Worm (Caenorhabditis elegans): ENCODE measurements around the gene F54C8.7.

F54C8.7 gene

ce11 chrIII:9449351-9449750 lies 4.5 kb downstream of the F54C8.7 start:
- 0 out of 2 replicates have a peak, but pooled peaks have one; percentile 13 for TF ChIP-seq pes-1 (GFP tag; IDR thresholded peaks at IDR 0.05)

- TF ChIP-seq pes-1 (GFP tag; IDR thresholded peaks at IDR 0.05), result peak; percentile 65
Observed at ce11 chrIII:9447634-9448033, 6.2 kb downstream of the F54C8.7 start.

- TF ChIP-seq pes-1 (GFP tag; IDR thresholded peaks at IDR 0.05), result peak; percentile 52; the same call in 1 of the 2 replicates
Observed at ce11 chrIII:9445699-9446098, 8.2 kb downstream of the F54C8.7 start.

- 0 out of 2 replicates have a peak, but pooled peaks have one; percentile 39 for TF ChIP-seq sea-1 (GFP tag; conservative IDR thresholded peaks at IDR 0.05)
- TF ChIP-seq B0310.2 (tag; optimal IDR thresholded peaks at IDR 0.05), result peak; percentile 23
- no peak for TF ChIP-seq ama-1 (optimal IDR thresholded peaks at IDR 0.05)
- no peak for TF ChIP-seq tra-4 (tag; optimal IDR thresholded peaks at IDR 0.05)
- TF ChIP-seq ceh-36 (tag; optimal IDR thresholded peaks at IDR 0.05), result no peak
- peak; percentile 27; the same call in 1 of the 2 replicates for TF ChIP-seq pes-1 (GFP tag; IDR thresholded peaks at IDR 0.05)
- no peak for TF ChIP-seq ceh-13 (GFP tag; optimal IDR thresholded peaks at IDR 0.05)
- TF ChIP-seq hmbx-1 (tag; optimal IDR thresholded peaks at IDR 0.05), result no peak
- peak; percentile 46 for TF ChIP-seq hmg-4 (GFP tag; optimal IDR thresholded peaks at IDR 0.05)
- TF ChIP-seq flt-1 (GFP tag; IDR thresholded peaks at IDR 0.05), result no peak
- TF ChIP-seq F13C5.2 (tag; optimal IDR thresholded peaks at IDR 0.05), result no peak
Observed at ce11 chrIII:9443417-9444027, 10.3 kb downstream of the F54C8.7 start, which contains the start of gene pir-2. pir-2 (minus strand) TSS chrIII:9443634.

- TF ChIP-seq tbx-11 (GFP tag; IDR thresholded peaks at IDR 0.05) (no peak), hmbx-1 (tag; optimal IDR thresholded peaks at IDR 0.05) (no peak), sea-1 (GFP tag; conservative IDR thresholded peaks at IDR 0.05) (no peak), aly-1 (tag; optimal IDR thresholded peaks at IDR 0.05) (no peak), tra-4 (tag; optimal IDR thresholded peaks at IDR 0.05) (no peak), scrt-1 (GFP tag; IDR thresholded peaks at IDR 0.05) (no peak), ama-1 (optimal IDR thresholded peaks at IDR 0.05) (no peak), pes-1 (GFP tag; IDR thresholded peaks at IDR 0.05) (no peak), ceh-13 (GFP tag; optimal IDR thresholded peaks at IDR 0.05) (no peak), B0310.2 (tag; optimal IDR thresholded peaks at IDR 0.05) (no peak), hmg-4 (GFP tag; optimal IDR thresholded peaks at IDR 0.05) (no peak), flt-1 (GFP tag; IDR thresholded peaks at IDR 0.05) (no peak), ets-7 (tag; optimal IDR thresholded peaks at IDR 0.05) (no peak), F13C5.2 (tag; optimal IDR thresholded peaks at IDR 0.05) (no peak), hnd-1 (tag; optimal IDR thresholded peaks at IDR 0.05) (no peak)
Observed at ce11 chrIII:9442846-9443245, 11.0 kb downstream of the F54C8.7 start.

ce11 chrIII:9441133-9441532 lies 12.7 kb downstream of the F54C8.7 start, which contains the start of gene emb-30:
emb-30 (minus strand) TSS chrIII:9441460.
- TF ChIP-seq tbx-37 (GFP tag; conservative IDR thresholded peaks at IDR 0.05) (no peak), scrt-1 (GFP tag; IDR thresholded peaks at IDR 0.05) (no peak), tbx-11 (GFP tag; IDR thresholded peaks at IDR 0.05) (no peak), B0310.2 (tag; optimal IDR thresholded peaks at IDR 0.05) (no peak), ets-7 (tag; optimal IDR thresholded peaks at IDR 0.05) (no peak), aly-1 (tag; optimal IDR thresholded peaks at IDR 0.05) (no peak), tra-4 (tag; optimal IDR thresholded peaks at IDR 0.05) (no peak), ceh-13 (GFP tag; optimal IDR thresholded peaks at IDR 0.05) (no peak), ama-1 (optimal IDR thresholded peaks at IDR 0.05) (no peak), hmbx-1 (tag; optimal IDR thresholded peaks at IDR 0.05) (no peak), hmg-4 (GFP tag; optimal IDR thresholded peaks at IDR 0.05) (no peak), flt-1 (GFP tag; IDR thresholded peaks at IDR 0.05) (no peak), sea-1 (GFP tag; conservative IDR thresholded peaks at IDR 0.05) (no peak)

ce11 chrIII:9439399-9439798 lies 14.5 kb downstream of the F54C8.7 start, which contains the start of gene F54C8.1:
F54C8.1 (plus strand) TSS chrIII:9439699.
- no peak for TF ChIP-seq aly-1 (tag; optimal IDR thresholded peaks at IDR 0.05)
- no peak for TF ChIP-seq F13C5.2 (tag; optimal IDR thresholded peaks at IDR 0.05)
- no peak for TF ChIP-seq hnd-1 (tag; optimal IDR thresholded peaks at IDR 0.05)

ce11 chrIII:9434999-9435398 lies 18.9 kb downstream of the F54C8.7 start:
- TF ChIP-seq ceh-36 (tag; optimal IDR thresholded peaks at IDR 0.05) (no peak), tra-4 (tag; optimal IDR thresholded peaks at IDR 0.05) (no peak), scrt-1 (GFP tag; IDR thresholded peaks at IDR 0.05) (no peak), sea-1 (GFP tag; conservative IDR thresholded peaks at IDR 0.05) (no peak)

ce11 chrIII:9433576-9434107 lies 20.2 kb downstream of the F54C8.7 start, which contains the start of gene cpar-1:
cpar-1 (plus strand) TSS chrIII:9434057.
- no peak for TF ChIP-seq ceh-13 (GFP tag; optimal IDR thresholded peaks at IDR 0.05)
- TF ChIP-seq hnd-1 (tag; optimal IDR thresholded peaks at IDR 0.05), result no peak
- TF ChIP-seq hmg-4 (GFP tag; optimal IDR thresholded peaks at IDR 0.05), result no peak
- TF ChIP-seq hmbx-1 (tag; optimal IDR thresholded peaks at IDR 0.05), result no peak
- TF ChIP-seq F13C5.2 (tag; optimal IDR thresholded peaks at IDR 0.05), result no peak
- no peak for TF ChIP-seq pes-1 (GFP tag; IDR thresholded peaks at IDR 0.05)
- TF ChIP-seq B0310.2 (tag; optimal IDR thresholded peaks at IDR 0.05), result no peak
- no peak for TF ChIP-seq aly-1 (tag; optimal IDR thresholded peaks at IDR 0.05)
- TF ChIP-seq ama-1 (optimal IDR thresholded peaks at IDR 0.05), result no peak
- TF ChIP-seq scrt-1 (GFP tag; IDR thresholded peaks at IDR 0.05), result no peak
- TF ChIP-seq tbx-37 (GFP tag; conservative IDR thresholded peaks at IDR 0.05), result no peak
- no peak for TF ChIP-seq tbx-11 (GFP tag; IDR thresholded peaks at IDR 0.05)
